Fruit fly (Drosophila melanogaster) whole organism, embryonic: Measurements from ENCODE around the gene uif.

ENCODE experiments used
- B-H1 ChIP-seq: fragments of 200-800 bp; sonication (Bioruptor generic); IDR thresholded peaks from 3 replicates; pipeline ENCODE4 v1.3.6; 2022; ENCODE audit warnings: missing biosample characterization, missing genetic modification characterization
- BEAF-32 ChIP-seq: fragments of 200-800 bp; sonication (Bioruptor generic); optimal IDR thresholded peaks from 3 replicates; lab custom pipeline; 2017; ENCODE audit warnings: missing biosample characterization, missing genetic modification characterization, mild to moderate bottlenecking, moderate library complexity, missing genetic modification reagents
- CG11085 ChIP-seq: fragments of 200-800 bp; sonication (Bioruptor generic); IDR thresholded peaks from 2 replicates; pipeline ENCODE4 v1.3.6; 2022; ENCODE audit warnings: missing biosample characterization, missing genetic modification characterization
- CG11247 ChIP-seq: fragments of 200-800 bp; sonication (Bioruptor generic); IDR thresholded peaks from 2 replicates; pipeline ENCODE4 v1.3.6; 2022; ENCODE audit warnings: missing biosample characterization, missing genetic modification characterization
- CG12299 ChIP-seq: fragments of 200-800 bp; sonication (Bioruptor generic); optimal IDR thresholded peaks from 2 replicates; lab custom pipeline; 2018; ENCODE audit warnings: missing biosample characterization, mild to moderate bottlenecking, missing genetic modification characterization
- CG13287 ChIP-seq: fragments of 200-800 bp; sonication (Bioruptor generic); IDR thresholded peaks from 2 replicates; pipeline ENCODE4 v1.3.6; 2022; ENCODE audit warnings: missing biosample characterization, missing genetic modification characterization; ENCODE audit not compliant: partially characterized antibody
- CG14050 ChIP-seq: fragments of 200-800 bp; sonication (Bioruptor generic); IDR thresholded peaks from 3 replicates; pipeline ENCODE4 v1.3.6; 2022; ENCODE audit warnings: missing biosample characterization, missing genetic modification characterization
- CG14710 ChIP-seq: fragments of 200-800 bp; sonication (Bioruptor generic); optimal IDR thresholded peaks from 3 replicates; lab custom pipeline; 2019; ENCODE audit warnings: missing biosample characterization, mild to moderate bottlenecking, missing genetic modification characterization, moderate library complexity
- CG15601 ChIP-seq: fragments of 200-800 bp; sonication (Bioruptor generic); optimal IDR thresholded peaks from 3 replicates; lab custom pipeline; 2019; ENCODE audit warnings: missing biosample characterization, mild to moderate bottlenecking, missing genetic modification characterization, moderate library complexity
- CG17186 ChIP-seq: fragments of 200-800 bp; sonication (Bioruptor generic); optimal IDR thresholded peaks from 3 replicates; lab custom pipeline; 2017; ENCODE audit warnings: missing biosample characterization, missing genetic modification reagents, missing genetic modification characterization
- CG18011 ChIP-seq: fragments of 200-800 bp; sonication (Bioruptor generic); optimal IDR thresholded peaks from 2 replicates; lab custom pipeline; 2017; ENCODE audit warnings: missing biosample characterization, missing genetic modification characterization, mild to moderate bottlenecking, moderate library complexity, missing genotype
- CG2875 ChIP-seq: fragments of 200-800 bp; sonication (Bioruptor generic); optimal IDR thresholded peaks from 2 replicates; lab custom pipeline; 2017; ENCODE audit warnings: missing biosample characterization, mild to moderate bottlenecking, missing genetic modification characterization, missing genetic modification reagents
- CG3847 ChIP-seq: fragments of 200-800 bp; sonication (Bioruptor generic); IDR thresholded peaks from 2 replicates; pipeline ENCODE4 v1.3.6; 2022; ENCODE audit warnings: missing biosample characterization, missing genetic modification characterization
- CG7556 ChIP-seq: fragments of 200-800 bp; sonication (Bioruptor generic); optimal IDR thresholded peaks from 2 replicates; lab custom pipeline; 2017; ENCODE audit warnings: missing biosample characterization, mild to moderate bottlenecking, missing genetic modification characterization
- CG7745 ChIP-seq: fragments of 200-800 bp; sonication (Bioruptor generic); optimal IDR thresholded peaks from 2 replicates; lab custom pipeline; 2018; ENCODE audit warnings: missing biosample characterization, mild to moderate bottlenecking, missing genetic modification characterization, moderate library complexity
- CG8765 ChIP-seq: fragments of 200-800 bp; sonication (Bioruptor generic); IDR thresholded peaks from 2 replicates; pipeline ENCODE4 v1.3.6; 2022; ENCODE audit warnings: missing biosample characterization, missing genetic modification characterization
- Dbx ChIP-seq: fragments of 200-800 bp; sonication (Bioruptor generic); IDR thresholded peaks from 3 replicates; pipeline ENCODE4 v1.3.6; 2022; ENCODE audit warnings: missing biosample characterization, missing genetic modification characterization
- Dip2 ChIP-seq: fragments of 200-800 bp; sonication (Bioruptor generic); IDR thresholded peaks from 2 replicates; pipeline ENCODE4 v1.3.6; 2022; ENCODE audit warnings: missing biosample characterization, missing genetic modification characterization
- Doc3 ChIP-seq: fragments of 200-800 bp; sonication (Bioruptor generic); IDR thresholded peaks from 3 replicates; pipeline ENCODE4 v1.3.6; 2022; ENCODE audit warnings: missing biosample characterization, missing genetic modification characterization; ENCODE audit not compliant: partially characterized antibody
- E2f1 ChIP-seq: fragments of 200-800 bp; sonication (Bioruptor generic); IDR thresholded peaks from 2 replicates; pipeline ENCODE4 v1.3.6; 2022; ENCODE audit warnings: missing biosample characterization, missing genetic modification characterization
- Elba2 ChIP-seq: fragments of 200-800 bp; sonication (Bioruptor generic); optimal IDR thresholded peaks from 3 replicates; lab custom pipeline; 2016; ENCODE audit warnings: missing biosample characterization, missing genetic modification characterization
- Hr51 ChIP-seq, 2 experiments: fragments of 200-800 bp; sonication (Bioruptor generic); optimal IDR thresholded peaks; 2 replicates in 1 of 2; 3 replicates in 1 of 2; lab custom pipeline; 2016 to 2018; ENCODE audit warnings: missing biosample characterization in 2 of 2, missing genetic modification characterization in 2 of 2, mild to moderate bottlenecking in 1 of 2, moderate library complexity in 1 of 2
- Kr ChIP-seq: fragments of 200-800 bp; sonication (Bioruptor generic); optimal IDR thresholded peaks from 2 replicates; lab custom pipeline; 2017; ENCODE audit warnings: missing biosample characterization, mild to moderate bottlenecking, missing genetic modification characterization
- Med ChIP-seq: fragments of 200-800 bp; sonication (Bioruptor generic); peaks from one replicate; lab custom pipeline; 2016; ENCODE audit warnings: missing biosample characterization, missing genetic modification characterization, mild to moderate bottlenecking, inconsistent platforms, moderate library complexity
- NC2β ChIP-seq: fragments of 200-800 bp; sonication (Bioruptor generic); optimal IDR thresholded peaks from 2 replicates; lab custom pipeline; 2016; ENCODE audit warnings: missing biosample characterization, missing genetic modification characterization
- Optix ChIP-seq: fragments of 200-800 bp; sonication (Bioruptor generic); IDR thresholded peaks from 3 replicates; pipeline ENCODE4 v1.3.6; 2022; ENCODE audit warnings: missing biosample characterization, missing genetic modification characterization
- PHDP ChIP-seq: fragments of 200-800 bp; sonication (Bioruptor generic); optimal IDR thresholded peaks from 3 replicates; lab custom pipeline; 2018; ENCODE audit warnings: missing biosample characterization, mild to moderate bottlenecking, missing genetic modification characterization, moderate library complexity
- Side ChIP-seq: fragments of 200-800 bp; sonication (Bioruptor generic); optimal IDR thresholded peaks from 2 replicates; lab custom pipeline; 2016; ENCODE audit warnings: missing biosample characterization, missing genetic modification characterization
- Sox102F ChIP-seq: fragments of 200-800 bp; sonication (Bioruptor generic); optimal IDR thresholded peaks from 2 replicates; lab custom pipeline; 2018; ENCODE audit warnings: missing biosample characterization, mild to moderate bottlenecking, missing genetic modification characterization, moderate library complexity
- TFAM ChIP-seq: fragments of 200-800 bp; sonication (Bioruptor generic); optimal IDR thresholded peaks from 2 replicates; lab custom pipeline; 2017; ENCODE audit warnings: missing biosample characterization, missing genetic modification characterization, inconsistent platforms
- Vsx1 ChIP-seq: fragments of 200-800 bp; sonication (Bioruptor generic); optimal IDR thresholded peaks from 2 replicates; lab custom pipeline; 2017; ENCODE audit warnings: missing biosample characterization, mild to moderate bottlenecking, missing genetic modification characterization, missing genetic modification reagents
- amos ChIP-seq: fragments of 200-800 bp; sonication (Bioruptor generic); IDR thresholded peaks from 2 replicates; pipeline ENCODE4 v1.3.6; 2022; ENCODE audit warnings: missing biosample characterization, missing genetic modification characterization; ENCODE audit not compliant: partially characterized antibody
- chn ChIP-seq: fragments of 200-800 bp; sonication (Bioruptor generic); optimal IDR thresholded peaks from 2 replicates; lab custom pipeline; 2016; ENCODE audit warnings: missing biosample characterization, missing genetic modification characterization
- crp ChIP-seq, 2 experiments: fragments of 200-800 bp; sonication (Bioruptor generic); optimal IDR thresholded peaks; 2 replicates in 1 of 2; 3 replicates in 1 of 2; lab custom pipeline; 2017; ENCODE audit warnings: missing biosample characterization in 2 of 2, missing genetic modification characterization in 2 of 2, mild to moderate bottlenecking in 1 of 2, moderate library complexity in 1 of 2
- fd96Cb ChIP-seq: fragments of 200-800 bp; sonication (Bioruptor generic); optimal IDR thresholded peaks from 2 replicates; lab custom pipeline; 2018; ENCODE audit warnings: missing biosample characterization, mild to moderate bottlenecking, missing genetic modification characterization, moderate library complexity
- fru ChIP-seq: fragments of >200 bp; optimal IDR thresholded peaks from 2 replicates; lab custom pipeline; 2017
- hkb ChIP-seq, 2 experiments: fragments of 200-800 bp in 1 of 2; fragments of >200 bp in 1 of 2; sonication (Bioruptor generic) in 1 of 2; IDR thresholded peaks in 1 of 2; optimal IDR thresholded peaks in 1 of 2; 2 replicates each; pipeline versions ENCODE4 v1.3.6 to Lab custom; 2017 to 2022; ENCODE audit warnings: missing biosample characterization in 1 of 2, missing genetic modification characterization in 1 of 2
- jigr1 ChIP-seq: fragments of 200-800 bp; sonication (Bioruptor generic); IDR thresholded peaks from 3 replicates; pipeline ENCODE4 v1.3.6; 2022; ENCODE audit warnings: missing biosample characterization, missing genetic modification characterization
- lilli ChIP-seq: fragments of 200-800 bp; sonication (Bioruptor generic); optimal IDR thresholded peaks from 3 replicates; lab custom pipeline; 2016; ENCODE audit warnings: missing biosample characterization, missing genetic modification characterization
- lola ChIP-seq, 3 experiments: fragments of >200 bp in 2 of 3; fragments of 200-800 bp in 1 of 3; sonication (Bioruptor generic) in 1 of 3; optimal IDR thresholded peaks; 2 replicates each; lab custom pipeline; 2017 to 2019; ENCODE audit warnings: missing biosample characterization in 3 of 3, missing genetic modification characterization in 3 of 3, mild to moderate bottlenecking in 1 of 3, moderate library complexity in 1 of 3
- onecut ChIP-seq: fragments of 200-800 bp; sonication (Bioruptor generic); IDR thresholded peaks from 2 replicates; pipeline ENCODE4 v1.3.6; 2022; ENCODE audit warnings: missing biosample characterization, missing genetic modification characterization
- pho ChIP-seq: fragments of 200-800 bp; sonication (Bioruptor generic); optimal IDR thresholded peaks from 2 replicates; lab custom pipeline; 2016; ENCODE audit warnings: missing biosample characterization, missing genetic modification characterization
- ranshi ChIP-seq: fragments of 200-800 bp; sonication (Bioruptor generic); IDR thresholded peaks from 2 replicates; pipeline ENCODE4 v1.3.6; 2022; ENCODE audit warnings: missing biosample characterization, missing genetic modification characterization
- rib ChIP-seq: fragments of 200-800 bp; sonication (Bioruptor generic); IDR thresholded peaks from 2 replicates; pipeline ENCODE4 v1.3.6; 2022; ENCODE audit warnings: missing biosample characterization, missing genetic modification characterization
- sim ChIP-seq: fragments of 200-800 bp; sonication (Bioruptor generic); IDR thresholded peaks from 2 replicates; pipeline ENCODE4 v1.3.6; 2022; ENCODE audit warnings: missing biosample characterization, missing genetic modification characterization
- tap ChIP-seq: fragments of 200-800 bp; optimal IDR thresholded peaks from 3 replicates; lab custom pipeline; 2019; ENCODE audit warnings: missing biosample characterization, mild to moderate bottlenecking, missing genetic modification characterization, moderate library complexity
- ttk ChIP-seq: fragments of 200-800 bp; sonication (Bioruptor generic); IDR thresholded peaks from 2 replicates; pipeline ENCODE4 v2.1.2; 2022; ENCODE audit warnings: missing biosample characterization, missing genetic modification characterization
- zen ChIP-seq: fragments of 200-800 bp; sonication (Bioruptor generic); optimal IDR thresholded peaks from 3 replicates; lab custom pipeline; 2018; ENCODE audit warnings: missing biosample characterization, mild to moderate bottlenecking, missing genetic modification characterization, moderate library complexity

uif gene

DNA sequence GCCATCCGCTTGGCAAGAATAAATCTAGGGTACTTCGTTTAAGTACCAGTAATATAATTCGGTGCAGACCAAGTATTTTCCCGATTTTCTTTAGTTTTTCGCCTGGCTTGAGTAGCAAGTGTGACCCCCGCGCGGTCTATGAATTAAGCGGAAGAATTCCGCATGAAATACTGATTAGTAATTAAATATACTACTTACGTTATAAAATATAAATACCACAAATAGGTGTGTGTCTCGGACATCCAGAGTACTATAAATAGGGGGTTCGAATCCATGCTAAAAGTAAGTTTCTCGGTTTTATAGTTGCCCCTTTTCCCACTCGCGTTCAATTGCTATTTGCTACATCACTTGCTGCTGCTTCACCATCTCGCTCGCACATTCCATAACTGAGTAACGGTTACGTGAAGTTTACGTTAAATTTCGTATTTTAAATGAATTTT lies 38.5 kb downstream of the uif start, which contains the start of gene snRNP-U1-70K (continued):
- TF ChIP-seq fru (no peak), zen (tag; lab: Kevin White, UChicago) (peak; percentile 62), CG7556 (GFP tag; lab: Kevin White, UChicago) (no peak), B-H1 (GFP tag; lab: Robert Waterston, UW) (no peak), NC2β (no peak), CG14050 (no peak), Side (GFP tag; lab: Kevin White, UChicago) (no peak), fd96Cb (no peak), hkb (optimal IDR thresholded peaks at IDR 0.05; lab: Kevin White, UChicago) (no peak), hkb (GFP tag; IDR thresholded peaks at IDR 0.05; lab: Robert Waterston, UW) (no peak), Optix (no peak), Elba2 (GFP tag; lab: Kevin White, UChicago) (no peak), Hr51 (GFP tag; optimal IDR thresholded peaks at IDR 0.05; lab: Kevin White, UChicago) (no peak), CG7745 (tag; lab: Kevin White, UChicago) (peak; percentile 0), amos (GFP tag; lab: Robert Waterston, UW) (peak; percentile 43), CG15601 (tag; lab: Kevin White, UChicago) (no peak), BEAF-32 (GFP tag; lab: Kevin White, UChicago) (peak; percentile 40), lola (GFP tag; optimal IDR thresholded peaks at IDR 0.05; lab: Kevin White, UChicago) (no peak), CG13287 (peak; percentile 53; the same call in 1 of the 2 replicates), CG3847 (peak; percentile 23; the same call in 1 of the 2 replicates), ranshi (GFP tag; lab: Robert Waterston, UW) (no peak), CG18011 (peak; percentile 98), Vsx1 (GFP tag; lab: Kevin White, UChicago) (no peak), lilli (peak; percentile 40), CG12299 (no peak), Sox102F (GFP tag; lab: Kevin White, UChicago) (no peak), crp (GFP tag; optimal IDR thresholded peaks at IDR 0.05; lab: Kevin White, UChicago) (no peak), rib (GFP tag; lab: Robert Waterston, UW) (no peak)

DNA sequence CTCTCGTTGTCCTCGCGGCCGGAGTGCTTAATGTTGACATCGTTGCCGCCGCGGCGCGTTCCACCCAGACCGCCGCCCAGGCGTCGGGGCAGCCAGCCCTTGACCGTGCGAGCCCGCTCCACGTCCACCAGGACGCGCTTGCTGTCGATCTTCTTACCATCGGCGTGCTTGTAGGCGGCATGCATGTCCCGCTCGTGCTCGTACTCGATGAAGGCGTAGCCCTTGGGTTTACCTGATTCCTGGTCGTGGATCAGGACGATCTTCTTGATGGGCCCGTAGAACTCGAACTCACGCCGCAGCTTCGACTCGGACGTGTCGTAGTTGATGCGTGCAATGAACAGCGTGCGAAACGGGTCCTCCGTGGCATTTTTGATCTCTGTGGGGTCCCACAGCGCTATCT lies 39.3 kb downstream of the uif start:
- no peak for TF ChIP-seq sim (GFP tag; lab: Robert Waterston, UW)
- no peak for TF ChIP-seq Dip2 (GFP tag; lab: Robert Waterston, UW)
- peak; percentile 40 for TF ChIP-seq Med (GFP tag; lab: Kevin White, UChicago)
- no peak for TF ChIP-seq onecut (GFP tag; lab: Robert Waterston, UW)
- 0 out of 3 replicates have a peak, but pooled peaks have one; percentile 10 for TF ChIP-seq jigr1
- TF ChIP-seq chn (GFP tag; lab: Kevin White, UChicago), result no peak
- no peak for TF ChIP-seq Kr (GFP tag; lab: Kevin White, UChicago)
- TF ChIP-seq ttk (GFP tag; lab: Robert Waterston, UW), result no peak
- TF ChIP-seq tap (tag; lab: Kevin White, UChicago), result no peak
- TF ChIP-seq, all 482 proteins: peak for 2

DNA sequence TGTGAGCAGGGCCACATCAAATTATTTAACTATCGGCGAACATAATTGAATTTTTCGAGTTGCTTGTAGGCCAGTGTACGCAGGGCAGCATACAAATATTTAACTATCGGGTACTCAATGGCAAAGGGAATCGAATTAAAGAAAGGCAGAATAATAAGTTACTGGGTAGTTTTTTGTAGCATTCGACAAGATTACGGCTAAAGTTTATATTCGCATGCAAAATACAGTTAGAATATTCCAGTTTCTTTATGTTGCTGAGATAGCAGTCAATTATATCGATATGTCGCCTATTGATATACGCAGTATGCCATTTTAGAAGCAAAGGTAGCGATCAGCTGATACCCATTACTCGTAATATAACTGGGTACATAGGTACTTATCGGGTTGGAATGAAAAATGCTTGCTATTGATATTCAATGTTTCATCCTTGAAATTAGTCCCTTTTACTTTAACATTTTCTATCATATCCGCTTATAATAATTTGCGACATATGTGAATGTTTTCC lies 42.1 kb downstream of the uif start:
- TF ChIP-seq CG2875 (GFP tag; lab: Kevin White, UChicago) (peak; percentile 55), CG14710 (tag; lab: Kevin White, UChicago) (no peak), Doc3 (GFP tag; lab: Robert Waterston, UW) (peak; percentile 91), Dbx (peak; percentile 55; the same call in 1 of the 3 replicates), TFAM (GFP tag; lab: Kevin White, UChicago) (no peak), fd96Cb (peak; percentile 5), PHDP (peak; percentile 51), E2f1 (GFP tag; lab: Robert Waterston, UW) (no peak), CG8765 (GFP tag; lab: Robert Waterston, UW) (no peak), CG11085 (GFP tag; lab: Robert Waterston, UW) (peak; percentile 22; the same call in 1 of the 2 replicates), CG17186 (GFP tag; lab: Kevin White, UChicago) (no peak), pho (GFP tag; lab: Kevin White, UChicago) (peak; percentile 29), CG11247 (GFP tag; lab: Robert Waterston, UW) (no peak)
